Fruit fly (Drosophila melanogaster) whole organism, embryonic: ENCODE results near the gene Ythdc1.

Source experiments
- Atf6 ChIP-seq: fragments of 200-800 bp; sonication (Bioruptor generic); IDR thresholded peaks from 2 replicates; pipeline ENCODE4 v1.3.6; 2022; ENCODE audit warnings: missing biosample characterization, missing genetic modification characterization
- C15 ChIP-seq: fragments of 200-800 bp; sonication (Bioruptor generic); IDR thresholded peaks from 3 replicates; pipeline ENCODE4 v1.3.6; 2022; ENCODE audit warnings: missing biosample characterization, missing genetic modification characterization
- CG11093 ChIP-seq: fragments of 200-800 bp; sonication (Bioruptor generic); IDR thresholded peaks from 3 replicates; pipeline ENCODE4 v1.3.6; 2022; ENCODE audit warnings: missing biosample characterization, missing genetic modification characterization
- CG11695 ChIP-seq: fragments of 200-800 bp; sonication (Bioruptor generic); IDR thresholded peaks from 3 replicates; pipeline ENCODE4 v1.3.6; 2022; ENCODE audit warnings: missing biosample characterization, missing genetic modification characterization
- CG12219 ChIP-seq: fragments of 200-800 bp; sonication (Bioruptor generic); optimal IDR thresholded peaks from 3 replicates; lab custom pipeline; 2018; ENCODE audit warnings: missing biosample characterization, mild to moderate bottlenecking, missing genetic modification characterization
- CG12769 ChIP-seq: fragments of 200-800 bp; sonication (Bioruptor generic); optimal IDR thresholded peaks from 2 replicates; lab custom pipeline; 2019; ENCODE audit warnings: missing biosample characterization, mild to moderate bottlenecking, missing genetic modification characterization, moderate library complexity
- CG13287 ChIP-seq: fragments of 200-800 bp; sonication (Bioruptor generic); IDR thresholded peaks from 2 replicates; pipeline ENCODE4 v1.3.6; 2022; ENCODE audit warnings: missing biosample characterization, missing genetic modification characterization; ENCODE audit not compliant: partially characterized antibody
- CG13894 ChIP-seq: fragments of 200-800 bp; sonication (Bioruptor generic); optimal IDR thresholded peaks from 3 replicates; lab custom pipeline; 2018; ENCODE audit warnings: missing biosample characterization, mild to moderate bottlenecking, missing genetic modification characterization, moderate library complexity
- CG17612 ChIP-seq: fragments of 200-800 bp; sonication (Bioruptor generic); IDR thresholded peaks from 2 replicates; pipeline ENCODE4 v1.3.6; 2022; ENCODE audit warnings: missing biosample characterization, missing genetic modification characterization
- CG2120 ChIP-seq: fragments of 200-800 bp; sonication (Bioruptor generic); optimal IDR thresholded peaks from 3 replicates; lab custom pipeline; 2016; ENCODE audit warnings: missing biosample characterization, missing genetic modification characterization
- CG30403 ChIP-seq: fragments of 200-800 bp; sonication (Bioruptor generic); optimal IDR thresholded peaks from 3 replicates; lab custom pipeline; 2016; ENCODE audit warnings: missing biosample characterization, missing genetic modification characterization
- CG31441 ChIP-seq: fragments of 200-800 bp; sonication (Bioruptor generic); IDR thresholded peaks from 2 replicates; pipeline ENCODE4 v1.3.6; 2022; ENCODE audit warnings: missing biosample characterization, missing genetic modification characterization
- CG3847 ChIP-seq: fragments of 200-800 bp; sonication (Bioruptor generic); IDR thresholded peaks from 2 replicates; pipeline ENCODE4 v1.3.6; 2022; ENCODE audit warnings: missing biosample characterization, missing genetic modification characterization
- CG42726 ChIP-seq: fragments of 200-800 bp; sonication (Bioruptor generic); IDR thresholded peaks from 2 replicates; pipeline ENCODE4 v1.3.6; 2022; ENCODE audit warnings: missing biosample characterization, missing genetic modification characterization; ENCODE audit not compliant: partially characterized antibody
- CG4282 ChIP-seq: fragments of 200-800 bp; sonication (Bioruptor generic); optimal IDR thresholded peaks from 2 replicates; lab custom pipeline; 2016; ENCODE audit warnings: missing biosample characterization, missing genetic modification characterization
- CG7556 ChIP-seq: fragments of 200-800 bp; sonication (Bioruptor generic); optimal IDR thresholded peaks from 2 replicates; lab custom pipeline; 2017; ENCODE audit warnings: missing biosample characterization, mild to moderate bottlenecking, missing genetic modification characterization
- CG9437 ChIP-seq: fragments of 200-800 bp; sonication (Bioruptor generic); optimal IDR thresholded peaks from 2 replicates; lab custom pipeline; 2018; ENCODE audit warnings: missing biosample characterization, mild to moderate bottlenecking, missing genetic modification characterization
- CG9876 ChIP-seq: fragments of 200-800 bp; sonication (Bioruptor generic); optimal IDR thresholded peaks from 2 replicates; lab custom pipeline; 2016; ENCODE audit warnings: missing biosample characterization, missing genetic modification characterization
- D19B ChIP-seq: fragments of 200-800 bp; sonication (Bioruptor generic); optimal IDR thresholded peaks from 2 replicates; lab custom pipeline; 2017; ENCODE audit warnings: missing biosample characterization, mild to moderate bottlenecking, missing genetic modification characterization
- Dek ChIP-seq: fragments of 200-800 bp; sonication (Bioruptor generic); optimal IDR thresholded peaks from 3 replicates; lab custom pipeline; 2019; ENCODE audit warnings: missing biosample characterization, mild to moderate bottlenecking, missing genetic modification characterization, moderate library complexity
- Dll ChIP-seq: fragments of 200-800 bp; sonication (Bioruptor generic); IDR thresholded peaks from 4 replicates; pipeline ENCODE4 v1.3.6; 2022; ENCODE audit warnings: missing biosample characterization, missing genetic modification characterization; ENCODE audit not compliant: partially characterized antibody
- MTF-1 ChIP-seq: fragments of 200-800 bp; sonication (Bioruptor generic); optimal IDR thresholded peaks from 2 replicates; lab custom pipeline; 2018; ENCODE audit warnings: missing biosample characterization, mild to moderate bottlenecking, missing genetic modification characterization, borderline replicate concordance
- PHDP ChIP-seq: fragments of 200-800 bp; sonication (Bioruptor generic); optimal IDR thresholded peaks from 3 replicates; lab custom pipeline; 2018; ENCODE audit warnings: missing biosample characterization, mild to moderate bottlenecking, missing genetic modification characterization, moderate library complexity
- Scr ChIP-seq: fragments of 200-800 bp; sonication (Bioruptor generic); IDR thresholded peaks from 2 replicates; pipeline ENCODE4 v1.3.6; 2022; ENCODE audit warnings: missing biosample characterization, missing genetic modification characterization; ENCODE audit not compliant: partially characterized antibody
- Sox100B ChIP-seq: fragments of 200-800 bp; sonication (Bioruptor generic); optimal IDR thresholded peaks from 3 replicates; lab custom pipeline; 2018; ENCODE audit warnings: missing biosample characterization, mild to moderate bottlenecking, missing genetic modification characterization
- Sox102F ChIP-seq: fragments of 200-800 bp; sonication (Bioruptor generic); optimal IDR thresholded peaks from 2 replicates; lab custom pipeline; 2018; ENCODE audit warnings: missing biosample characterization, mild to moderate bottlenecking, missing genetic modification characterization, moderate library complexity
- Spps ChIP-seq: fragments of 200-800 bp; sonication (Bioruptor generic); optimal IDR thresholded peaks from 2 replicates; lab custom pipeline; 2018; ENCODE audit warnings: missing biosample characterization, mild to moderate bottlenecking, missing genetic modification characterization
- Trl ChIP-seq, 3 experiments: fragments of >200 bp in 2 of 3; fragments of 200-800 bp in 1 of 3; sonication (Bioruptor generic) in 1 of 3; optimal IDR thresholded peaks; 2 replicates in 1 of 3; 3 replicates in 2 of 3; lab custom pipeline; 2016 to 2017; ENCODE audit warnings: missing biosample characterization in 1 of 3, missing genetic modification characterization in 1 of 3
- ase ChIP-seq: fragments of 200-800 bp; sonication (Bioruptor generic); IDR thresholded peaks from 3 replicates; pipeline ENCODE4 v1.3.6; 2022; ENCODE audit warnings: missing biosample characterization, missing genetic modification characterization
- caup ChIP-seq: fragments of 200-800 bp; sonication (Bioruptor generic); optimal IDR thresholded peaks from 3 replicates; lab custom pipeline; 2017; ENCODE audit warnings: missing biosample characterization, mild to moderate bottlenecking, missing genetic modification characterization, moderate library complexity; ENCODE audit not compliant: severe bottlenecking
- cg ChIP-seq: fragments of 200-800 bp; sonication (Bioruptor generic); optimal IDR thresholded peaks from 3 replicates; lab custom pipeline; 2019; ENCODE audit warnings: missing biosample characterization, mild to moderate bottlenecking, missing genetic modification characterization, moderate library complexity
- chif ChIP-seq, 2 experiments: fragments of 200-800 bp; sonication (Bioruptor generic); optimal IDR thresholded peaks; 3 replicates each; lab custom pipeline; 2016; ENCODE audit warnings: missing biosample characterization in 2 of 2, missing genetic modification characterization in 2 of 2
- chn ChIP-seq: fragments of 200-800 bp; sonication (Bioruptor generic); optimal IDR thresholded peaks from 2 replicates; lab custom pipeline; 2016; ENCODE audit warnings: missing biosample characterization, missing genetic modification characterization
- crp ChIP-seq, 2 experiments: fragments of 200-800 bp; sonication (Bioruptor generic); optimal IDR thresholded peaks; 2 replicates in 1 of 2; 3 replicates in 1 of 2; lab custom pipeline; 2017; ENCODE audit warnings: missing biosample characterization in 2 of 2, missing genetic modification characterization in 2 of 2, mild to moderate bottlenecking in 1 of 2, moderate library complexity in 1 of 2
- dimm ChIP-seq: fragments of 200-800 bp; sonication (Bioruptor generic); IDR thresholded peaks from 2 replicates; pipeline ENCODE4 v1.3.6; 2022; ENCODE audit warnings: missing biosample characterization, missing genetic modification characterization
- dm ChIP-seq: fragments of 200-800 bp; sonication (Bioruptor generic); optimal IDR thresholded peaks from 3 replicates; lab custom pipeline; 2016; ENCODE audit warnings: missing biosample characterization, missing genetic modification characterization
- emc ChIP-seq: fragments of 200-800 bp; sonication (Bioruptor generic); optimal IDR thresholded peaks from 2 replicates; lab custom pipeline; 2016; ENCODE audit warnings: missing biosample characterization, missing genetic modification characterization
- en ChIP-seq: fragments of 200-800 bp; sonication (Bioruptor generic); optimal IDR thresholded peaks from 2 replicates; lab custom pipeline; 2016; ENCODE audit warnings: missing biosample characterization, missing genetic modification characterization
- exex ChIP-seq: fragments of 200-800 bp; sonication (Bioruptor generic); optimal IDR thresholded peaks from 4 replicates; lab custom pipeline; 2018; ENCODE audit warnings: missing biosample characterization, mild to moderate bottlenecking, missing genetic modification characterization, moderate library complexity
- gce ChIP-seq: fragments of 200-800 bp; sonication (Bioruptor generic); IDR thresholded peaks from 3 replicates; pipeline ENCODE4 v1.3.6; 2022; ENCODE audit warnings: missing biosample characterization, missing genetic modification characterization
- gem ChIP-seq: fragments of 200-800 bp; sonication (Bioruptor generic); optimal IDR thresholded peaks from 2 replicates; lab custom pipeline; 2019; ENCODE audit warnings: missing biosample characterization, mild to moderate bottlenecking, missing genetic modification characterization, moderate library complexity
- gfzf ChIP-seq: fragments of 200-800 bp; sonication (Bioruptor generic); optimal IDR thresholded peaks from 2 replicates; lab custom pipeline; 2016; ENCODE audit warnings: missing biosample characterization, mild to moderate bottlenecking, missing genetic modification characterization, moderate library complexity
- gro ChIP-seq: fragments of 200-800 bp; sonication (Bioruptor generic); optimal IDR thresholded peaks from 2 replicates; lab custom pipeline; 2016; ENCODE audit warnings: missing biosample characterization, missing genetic modification characterization
- klu ChIP-seq: fragments of 200-800 bp; sonication (Bioruptor generic); IDR thresholded peaks from 2 replicates; pipeline ENCODE4 v1.3.6; 2022; ENCODE audit warnings: missing biosample characterization, missing genetic modification characterization
- lmd ChIP-seq: fragments of 200-800 bp; sonication (Bioruptor generic); IDR thresholded peaks from 2 replicates; pipeline ENCODE4 v1.3.6; 2022; ENCODE audit warnings: missing biosample characterization, missing genetic modification characterization
- mam ChIP-seq: fragments of 200-800 bp; sonication (Bioruptor generic); optimal IDR thresholded peaks from 3 replicates; lab custom pipeline; 2016; ENCODE audit warnings: missing biosample characterization, missing genetic modification characterization
- peb ChIP-seq: fragments of 200-800 bp; sonication (Bioruptor generic); IDR thresholded peaks from 2 replicates; pipeline ENCODE4 v1.3.6; 2022; ENCODE audit warnings: missing biosample characterization, missing genetic modification characterization
- toy ChIP-seq: fragments of 200-800 bp; sonication (Bioruptor generic); IDR thresholded peaks from 2 replicates; pipeline ENCODE4 v1.3.6; 2022; ENCODE audit warnings: missing biosample characterization, missing genetic modification characterization
- ttk ChIP-seq: fragments of 200-800 bp; sonication (Bioruptor generic); IDR thresholded peaks from 2 replicates; pipeline ENCODE4 v2.1.2; 2022; ENCODE audit warnings: missing biosample characterization, missing genetic modification characterization
- unc-4 ChIP-seq: fragments of 200-800 bp; sonication (Bioruptor generic); IDR thresholded peaks from 2 replicates; pipeline ENCODE4 v1.3.6; 2022; ENCODE audit warnings: missing biosample characterization, missing genetic modification characterization; ENCODE audit not compliant: partially characterized antibody

Ythdc1 gene

dm6 chr3L:3411699-3412098 lies 37.7 kb upstream of the Ythdc1 start (continued):
- TF ChIP-seq CG11695 (GFP tag; lab: Robert Waterston, UW) = 0 out of 3 replicates have a peak, but pooled peaks have one; percentile 25
- TF ChIP-seq Trl (optimal IDR thresholded peaks at IDR 0.05; lab: Kevin White, UChicago) = no peak
- peak; percentile 4 for TF ChIP-seq Trl (GFP tag; optimal IDR thresholded peaks at IDR 0.05; lab: Kevin White, UChicago)
- peak; percentile 4 for TF ChIP-seq emc
- peak; percentile 59 for TF ChIP-seq CG7556 (GFP tag; lab: Kevin White, UChicago)
- TF ChIP-seq CG12769 (tag; lab: Kevin White, UChicago) = peak; percentile 24
- no peak for TF ChIP-seq exex (tag; lab: Kevin White, UChicago)
- no peak for TF ChIP-seq chn (GFP tag; lab: Kevin White, UChicago)
- no peak for TF ChIP-seq Dek
- no peak for TF ChIP-seq CG13894 (tag; lab: Kevin White, UChicago)
- TF ChIP-seq Atf6 (GFP tag; lab: Robert Waterston, UW) = peak; percentile 70; the same call in 1 of the 2 replicates
- no peak for TF ChIP-seq gfzf
- TF ChIP-seq PHDP (tag; lab: Kevin White, UChicago) = peak; percentile 15
- peak; percentile 41 for TF ChIP-seq Sox102F
- peak; percentile 8 for TF ChIP-seq Sox100B (GFP tag; lab: Kevin White, UChicago)
- TF ChIP-seq CG13287 (GFP tag; lab: Robert Waterston, UW) = peak; percentile 70
- no peak for TF ChIP-seq CG31441 (GFP tag; lab: Robert Waterston, UW)
- TF ChIP-seq ttk (GFP tag; lab: Robert Waterston, UW) = no peak
- TF ChIP-seq dimm = no peak
- no peak for TF ChIP-seq MTF-1 (GFP tag; lab: Kevin White, UChicago)
- peak; percentile 65 for TF ChIP-seq Scr (GFP tag; lab: Robert Waterston, UW)
- TF ChIP-seq caup (GFP tag; lab: Kevin White, UChicago) = peak; percentile 42
- TF ChIP-seq Spps = no peak
- no peak for TF ChIP-seq CG42726 (GFP tag; lab: Robert Waterston, UW)
- no peak for TF ChIP-seq chif (GFP tag; optimal IDR thresholded peaks at IDR 0.05; lab: Kevin White, UChicago)
- peak; percentile 10 for TF ChIP-seq gro (GFP tag; lab: Kevin White, UChicago)
- TF ChIP-seq dm (GFP tag; lab: Kevin White, UChicago) = no peak
- no peak for TF ChIP-seq CG9437 (GFP tag; lab: Kevin White, UChicago)
- no peak for TF ChIP-seq toy (GFP tag; lab: Robert Waterston, UW)
- no peak for TF ChIP-seq CG17612 (GFP tag; lab: Robert Waterston, UW)
- peak; percentile 55 for TF ChIP-seq CG30403
- TF ChIP-seq mam (GFP tag; lab: Kevin White, UChicago) = peak; percentile 21
- no peak for TF ChIP-seq CG12219 (GFP tag; lab: Kevin White, UChicago)
- no peak for TF ChIP-seq C15 (GFP tag; lab: Robert Waterston, UW)
- peak; percentile 42 for TF ChIP-seq gem
- TF ChIP-seq ase (GFP tag; lab: Robert Waterston, UW) = no peak
- TF ChIP-seq en (GFP tag; lab: Kevin White, UChicago) = no peak
- peak; percentile 70 for TF ChIP-seq CG2120
- no peak for TF ChIP-seq klu (GFP tag; lab: Robert Waterston, UW)
- no peak for TF ChIP-seq peb (GFP tag; lab: Robert Waterston, UW)
- TF ChIP-seq lmd (GFP tag; lab: Robert Waterston, UW) = peak; percentile 27; the same call in 1 of the 2 replicates
- TF ChIP-seq cg (GFP tag; lab: Kevin White, UChicago) = no peak
- TF ChIP-seq gce = no peak
- TF ChIP-seq CG11093 (GFP tag; lab: Robert Waterston, UW) = no peak
- peak; percentile 51; the same call in 1 of the 2 replicates for TF ChIP-seq CG3847
- TF ChIP-seq CG9876 (GFP tag; lab: Kevin White, UChicago) = no peak
- no peak for TF ChIP-seq D19B (GFP tag; lab: Kevin White, UChicago)
- TF ChIP-seq crp (GFP tag; optimal IDR thresholded peaks at IDR 0.05; lab: Kevin White, UChicago) = no peak
- peak; percentile 57 for TF ChIP-seq unc-4 (GFP tag; lab: Robert Waterston, UW)
- no peak for TF ChIP-seq CG4282
- TF ChIP-seq Dll = peak; percentile 67
